Worm (Caenorhabditis elegans): ENCODE results near the gene efn-2.

- no peak for TF ChIP-seq tbx-11 (GFP tag; IDR thresholded peaks at IDR 0.05)
- TF ChIP-seq ets-7 (tag; optimal IDR thresholded peaks at IDR 0.05) = no peak
- TF ChIP-seq scrt-1 (GFP tag; IDR thresholded peaks at IDR 0.05) = no peak
- no peak for TF ChIP-seq hmbx-1 (tag; optimal IDR thresholded peaks at IDR 0.05)
- TF ChIP-seq ama-1 (optimal IDR thresholded peaks at IDR 0.05) = no peak
- TF ChIP-seq flt-1 (GFP tag; IDR thresholded peaks at IDR 0.05) = no peak
Measured at ce11 chrIV:10602644-10603043, 26.5 kb downstream of the efn-2 start, which contains the start of gene R09H10.2.
